Worm (Caenorhabditis elegans) whole organism, L2 larva: ENCODE measurements around the gene K11H3.8.

Experiments
- R02D3.7 ChIP-seq: fragments of 150-350 bp; optimal IDR thresholded peaks from 2 replicates; lab custom pipeline; 2014; ENCODE audit warnings: missing biosample characterization, missing genetic modification characterization
- ZK546.5 ChIP-seq: sonication (generic microtip); optimal IDR thresholded peaks from 2 replicates; lab custom pipeline; 2017; ENCODE audit warnings: missing biosample characterization, missing genetic modification characterization
- ama-1 ChIP-seq: fragments of 150-350 bp; optimal IDR thresholded peaks from 2 replicates; lab custom pipeline; 2018; ENCODE audit warnings: inconsistent platforms
- ceh-16 ChIP-seq: fragments of 150-350 bp; optimal IDR thresholded peaks from 2 replicates; lab custom pipeline; 2014; ENCODE audit warnings: missing biosample characterization, missing genetic modification characterization
- dmd-4 ChIP-seq: sonication (generic microtip); optimal IDR thresholded peaks from 2 replicates; lab custom pipeline; 2017; ENCODE audit warnings: missing biosample characterization, missing genetic modification characterization
- fos-1 ChIP-seq: fragments of 150-350 bp; optimal IDR thresholded peaks from 2 replicates; lab custom pipeline; 2014; ENCODE audit warnings: missing biosample characterization, missing genetic modification characterization
- lin-11 ChIP-seq: fragments of 150-350 bp; sonication (generic microtip); optimal IDR thresholded peaks from 2 replicates; lab custom pipeline; 2014; ENCODE audit warnings: missing biosample characterization, missing genetic modification characterization, inconsistent platforms, mixed read lengths
- nhr-10 ChIP-seq: sonication (generic microtip); optimal IDR thresholded peaks from 2 replicates; lab custom pipeline; 2017; ENCODE audit warnings: missing biosample characterization, missing genetic modification characterization
- nhr-11 ChIP-seq: fragments of 150-350 bp; optimal IDR thresholded peaks from 2 replicates; lab custom pipeline; 2014; ENCODE audit warnings: missing biosample characterization, missing genetic modification characterization
- nhr-237 ChIP-seq: fragments of 150-350 bp; optimal IDR thresholded peaks from 2 replicates; lab custom pipeline; 2014; ENCODE audit warnings: missing biosample characterization, missing genetic modification characterization
- nhr-77 ChIP-seq: fragments of 150-350 bp; optimal IDR thresholded peaks from 2 replicates; lab custom pipeline; 2014; ENCODE audit warnings: missing biosample characterization, missing genetic modification characterization
- unc-39 ChIP-seq: fragments of 150-350 bp; optimal IDR thresholded peaks from 2 replicates; lab custom pipeline; 2014; ENCODE audit warnings: missing biosample characterization, missing genetic modification characterization
- unc-62 ChIP-seq: fragments of 150-350 bp; optimal IDR thresholded peaks from 2 replicates; lab custom pipeline; 2014; ENCODE audit warnings: missing biosample characterization, missing genetic modification reagents, missing genetic modification characterization
- ztf-11 ChIP-seq: sonication (generic microtip); optimal IDR thresholded peaks from 2 replicates; lab custom pipeline; 2017; ENCODE audit warnings: missing biosample characterization, missing genetic modification characterization

DNA sequence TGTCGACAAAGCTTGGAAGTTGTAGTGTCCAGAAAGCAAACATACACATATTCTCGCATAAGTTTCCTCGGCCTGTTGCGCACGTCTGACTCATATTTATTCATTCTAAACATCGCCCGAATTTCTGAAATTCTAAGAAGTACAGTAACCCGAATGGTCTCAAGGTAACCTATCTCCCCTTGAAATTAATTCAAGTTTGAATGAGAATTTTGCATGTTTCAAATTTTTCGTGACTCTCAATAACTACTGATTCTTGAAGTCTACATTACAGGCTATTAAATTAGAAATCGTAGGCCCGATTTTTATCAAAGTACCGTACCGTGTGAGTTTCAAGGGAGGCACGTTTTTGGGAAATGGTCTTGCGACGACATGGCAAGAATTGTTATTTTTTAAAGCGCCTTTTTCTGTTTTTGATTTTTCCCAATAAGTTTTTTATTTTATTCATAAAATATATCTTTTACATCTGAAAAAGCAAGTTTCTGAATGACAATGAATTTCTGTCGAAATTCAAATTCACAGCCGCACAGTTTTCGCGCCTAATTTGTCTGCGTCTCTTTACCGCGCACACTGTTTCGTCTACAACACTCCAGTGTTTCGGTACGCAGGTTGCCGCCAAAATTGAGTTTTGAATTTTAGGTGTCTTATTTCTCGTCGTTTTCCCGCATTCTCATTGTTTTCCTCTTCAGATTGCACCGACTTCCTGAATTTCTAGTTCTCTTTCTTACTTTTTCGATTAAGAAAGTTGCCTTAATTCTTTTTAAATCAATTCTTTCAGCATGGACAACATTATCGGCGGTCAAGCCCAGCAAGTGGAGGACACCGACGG, 41.2 kb upstream of the K11H3.8 start, which contains the start of the genes R10E11.9 and mcm-6:
- TF ChIP-seq ztf-11 (tag; lab: Kevin White, UChicago) (no peak), nhr-10 (tag; lab: Kevin White, UChicago) (no peak), R02D3.7 (no peak), unc-62 (GFP tag; lab: Kevin White, UChicago) (no peak), unc-39 (no peak), dmd-4 (tag; lab: Kevin White, UChicago) (no peak), ZK546.5 (tag; lab: Kevin White, UChicago) (no peak), nhr-77 (no peak), fos-1 (tag; lab: Kevin White, UChicago) (no peak), ama-1 (lab: Kevin White, UChicago) (no peak), nhr-11 (tag; lab: Kevin White, UChicago) (no peak), nhr-237 (no peak), ceh-16 (tag; lab: Kevin White, UChicago) (no peak), lin-11 (no peak)
